Fruit fly (Drosophila melanogaster) S2 (cell line): ENCODE measurements around the gene CG4462.

ENCODE experiments used
- CG8478 ChIP-seq: fragments of >200 bp; optimal IDR thresholded peaks from 2 replicates; lab custom pipeline; 2018
- CTCF ChIP-seq, 2 experiments: fragments of >200 bp; optimal IDR thresholded peaks; 2 replicates each; lab custom pipeline; 2018

DNA sequence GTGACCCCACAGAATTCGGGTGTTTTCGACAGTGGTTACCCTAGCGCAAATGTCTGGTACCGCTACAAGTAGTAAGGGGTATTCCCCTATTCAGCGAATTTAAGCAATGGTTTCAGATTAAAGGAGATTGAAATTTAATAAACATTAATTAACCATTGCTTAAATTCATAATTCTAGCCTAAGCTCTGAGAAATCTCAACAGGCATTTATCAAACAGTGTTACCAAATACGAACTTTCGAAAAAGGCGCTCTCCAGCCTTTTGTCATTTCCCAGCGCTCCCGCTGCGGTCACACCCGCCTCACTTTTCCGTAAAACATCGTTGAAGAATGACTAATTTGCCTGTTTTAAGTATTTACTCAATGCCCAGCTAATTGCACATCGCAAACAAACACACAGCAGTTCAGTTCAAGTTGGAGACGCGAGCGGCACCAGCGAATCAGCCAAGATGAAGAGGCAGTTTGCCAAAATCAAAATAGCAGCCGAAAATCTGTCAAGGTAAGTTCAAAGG lies 20.3 kb downstream of the CG4462 start, which contains the start of the genes Surf6 and RhoGAP92B:
- TF ChIP-seq CG8478 (lab: Kevin White, UChicago) (no peak), CTCF (optimal IDR thresholded peaks at IDR 0.05; lab: Kevin White, UChicago) (peak in 1 of 2 experiments; percentile 9)
